Fruit fly (Drosophila melanogaster) whole organism, embryonic: ENCODE results near the gene MED14.

Experiments
- Antp ChIP-seq: fragments of 200-800 bp; sonication (Bioruptor generic); optimal IDR thresholded peaks from 3 replicates; lab custom pipeline; 2016; ENCODE audit warnings: missing biosample characterization, missing genetic modification characterization
- Blimp-1 ChIP-seq: fragments of 200-800 bp; sonication (Bioruptor generic); optimal IDR thresholded peaks from 3 replicates; lab custom pipeline; 2018; ENCODE audit warnings: missing biosample characterization, missing genetic modification characterization, mild to moderate bottlenecking, moderate library complexity, missing genetic modification reagents
- BtbVII ChIP-seq: fragments of 200-800 bp; sonication (Bioruptor generic); optimal IDR thresholded peaks from 3 replicates; lab custom pipeline; 2017; ENCODE audit warnings: missing biosample characterization, mild to moderate bottlenecking, missing genetic modification characterization
- CG10209 ChIP-seq: fragments of 200-800 bp; sonication (Bioruptor generic); optimal IDR thresholded peaks from 3 replicates; lab custom pipeline; 2017; ENCODE audit warnings: missing biosample characterization, mild to moderate bottlenecking, missing genetic modification characterization, missing genetic modification reagents
- CG10366 ChIP-seq: fragments of 200-800 bp; sonication (Bioruptor generic); IDR thresholded peaks from 2 replicates; pipeline ENCODE4 v1.3.6; 2022; ENCODE audit warnings: missing biosample characterization, missing genetic modification characterization
- CG10543 ChIP-seq: fragments of 200-800 bp; sonication (Bioruptor generic); optimal IDR thresholded peaks from 3 replicates; lab custom pipeline; 2017; ENCODE audit warnings: missing biosample characterization, mild to moderate bottlenecking, missing genetic modification characterization, moderate library complexity
- CG11085 ChIP-seq: fragments of 200-800 bp; sonication (Bioruptor generic); IDR thresholded peaks from 2 replicates; pipeline ENCODE4 v1.3.6; 2022; ENCODE audit warnings: missing biosample characterization, missing genetic modification characterization
- CG11695 ChIP-seq: fragments of 200-800 bp; sonication (Bioruptor generic); IDR thresholded peaks from 3 replicates; pipeline ENCODE4 v1.3.6; 2022; ENCODE audit warnings: missing biosample characterization, missing genetic modification characterization
- CG13296 ChIP-seq: fragments of 200-800 bp; sonication (Bioruptor generic); optimal IDR thresholded peaks from 3 replicates; lab custom pipeline; 2018; ENCODE audit warnings: missing biosample characterization, mild to moderate bottlenecking, missing genetic modification characterization
- CG14667 ChIP-seq: fragments of 200-800 bp; sonication (Bioruptor generic); IDR thresholded peaks from 2 replicates; pipeline ENCODE4 v1.3.6; 2022; ENCODE audit warnings: missing biosample characterization, missing genetic modification characterization
- CG1647 ChIP-seq: fragments of 200-800 bp; sonication (Bioruptor generic); optimal IDR thresholded peaks from 3 replicates; lab custom pipeline; 2016; ENCODE audit warnings: missing biosample characterization, missing genetic modification characterization
- CG17612 ChIP-seq: fragments of 200-800 bp; sonication (Bioruptor generic); IDR thresholded peaks from 2 replicates; pipeline ENCODE4 v1.3.6; 2022; ENCODE audit warnings: missing biosample characterization, missing genetic modification characterization
- CG17802 ChIP-seq: fragments of 200-800 bp; sonication (Bioruptor generic); optimal IDR thresholded peaks from 2 replicates; lab custom pipeline; 2018; ENCODE audit warnings: missing biosample characterization, mild to moderate bottlenecking, missing genetic modification characterization, moderate library complexity
- CG18599 ChIP-seq: fragments of 200-800 bp; sonication (Bioruptor generic); optimal IDR thresholded peaks from 3 replicates; lab custom pipeline; 2017; ENCODE audit warnings: missing biosample characterization, missing genetic modification characterization, mild to moderate bottlenecking, moderate library complexity, missing genetic modification reagents
- CG2199 ChIP-seq: fragments of 200-800 bp; sonication (Bioruptor generic); IDR thresholded peaks from 3 replicates; pipeline ENCODE4 v1.3.6; 2022; ENCODE audit warnings: missing biosample characterization, missing genetic modification characterization
- CG34224 ChIP-seq: fragments of 200-800 bp; sonication (Bioruptor generic); IDR thresholded peaks from 3 replicates; pipeline ENCODE4 v1.3.6; 2022; ENCODE audit warnings: missing biosample characterization, missing genetic modification characterization; ENCODE audit not compliant: partially characterized antibody
- CG34376 ChIP-seq: fragments of 200-800 bp; sonication (Bioruptor generic); optimal IDR thresholded peaks from 2 replicates; lab custom pipeline; 2018; ENCODE audit warnings: missing biosample characterization, mild to moderate bottlenecking, missing genetic modification characterization
- CG4328 ChIP-seq: fragments of 200-800 bp; sonication (Bioruptor generic); optimal IDR thresholded peaks from 3 replicates; lab custom pipeline; 2017; ENCODE audit warnings: missing biosample characterization, missing genetic modification reagents, missing genetic modification characterization
- CG4730 ChIP-seq: fragments of 200-800 bp; sonication (Bioruptor generic); IDR thresholded peaks from 2 replicates; pipeline ENCODE4 v1.3.6; 2022; ENCODE audit warnings: missing biosample characterization, missing genetic modification characterization
- CG7357 ChIP-seq: fragments of 200-800 bp; sonication (Bioruptor generic); IDR thresholded peaks from 3 replicates; pipeline ENCODE4 v1.3.6; 2022; ENCODE audit warnings: missing biosample characterization, missing genetic modification characterization
- CG7987 ChIP-seq: fragments of 200-800 bp; sonication (Bioruptor generic); optimal IDR thresholded peaks from 2 replicates; lab custom pipeline; 2018; ENCODE audit warnings: missing biosample characterization, mild to moderate bottlenecking, missing genetic modification characterization, moderate library complexity
- CG8388 ChIP-seq: fragments of 200-800 bp; sonication (Bioruptor generic); optimal IDR thresholded peaks from 2 replicates; lab custom pipeline; 2019; ENCODE audit warnings: missing biosample characterization, mild to moderate bottlenecking, missing genetic modification characterization, moderate library complexity
- Drgx ChIP-seq: fragments of 200-800 bp; sonication (Bioruptor generic); IDR thresholded peaks from 2 replicates; pipeline ENCODE4 v1.3.6; 2022; ENCODE audit warnings: missing biosample characterization, missing genetic modification characterization
- HLH4C ChIP-seq: fragments of 200-800 bp; sonication (Bioruptor generic); IDR thresholded peaks from 3 replicates; pipeline ENCODE4 v1.3.6; 2022; ENCODE audit warnings: missing biosample characterization, missing genetic modification characterization; ENCODE audit not compliant: partially characterized antibody
- Hr3 ChIP-seq: fragments of 200-800 bp; sonication (Bioruptor generic); optimal IDR thresholded peaks from 3 replicates; lab custom pipeline; 2016; ENCODE audit warnings: missing biosample characterization, missing genetic modification characterization
- Hr51 ChIP-seq, 2 experiments: fragments of 200-800 bp; sonication (Bioruptor generic); optimal IDR thresholded peaks; 2 replicates in 1 of 2; 3 replicates in 1 of 2; lab custom pipeline; 2016 to 2018; ENCODE audit warnings: missing biosample characterization in 2 of 2, missing genetic modification characterization in 2 of 2, mild to moderate bottlenecking in 1 of 2, moderate library complexity in 1 of 2
- Pdp1 ChIP-seq, 2 experiments: fragments of 200-800 bp; sonication (Bioruptor generic); optimal IDR thresholded peaks; 3 replicates each; lab custom pipeline; 2016; ENCODE audit warnings: missing biosample characterization in 2 of 2, missing genetic modification characterization in 2 of 2, mild to moderate bottlenecking in 1 of 2, moderate library complexity in 1 of 2
- Ptx1 ChIP-seq: fragments of 200-800 bp; sonication (Bioruptor generic); IDR thresholded peaks from 2 replicates; pipeline ENCODE4 v1.3.6; 2022; ENCODE audit warnings: missing biosample characterization, missing genetic modification characterization
- Sry-β ChIP-seq: fragments of 200-800 bp; sonication (Bioruptor generic); optimal IDR thresholded peaks from 2 replicates; lab custom pipeline; 2018; ENCODE audit warnings: missing biosample characterization, mild to moderate bottlenecking, missing genetic modification characterization, moderate library complexity
- Ssrp ChIP-seq: fragments of 200-800 bp; sonication (Bioruptor generic); optimal IDR thresholded peaks from 2 replicates; lab custom pipeline; 2018; ENCODE audit warnings: missing biosample characterization, mild to moderate bottlenecking, missing genetic modification characterization, moderate library complexity
- Xbp1 ChIP-seq: fragments of 200-800 bp; sonication (Bioruptor generic); optimal IDR thresholded peaks from 3 replicates; lab custom pipeline; 2016; ENCODE audit warnings: missing biosample characterization, mild to moderate bottlenecking, missing genetic modification characterization
- abd-A ChIP-seq: fragments of 200-800 bp; sonication (Bioruptor generic); optimal IDR thresholded peaks from 3 replicates; lab custom pipeline; 2019; ENCODE audit warnings: missing biosample characterization, mild to moderate bottlenecking, missing genetic modification characterization, moderate library complexity
- bcd ChIP-seq: fragments of 200-800 bp; sonication (Bioruptor generic); optimal IDR thresholded peaks from 2 replicates; lab custom pipeline; 2017; ENCODE audit warnings: missing biosample characterization, mild to moderate bottlenecking, missing genetic modification characterization
- cato ChIP-seq: fragments of 200-800 bp; sonication (Bioruptor generic); optimal IDR thresholded peaks from 2 replicates; lab custom pipeline; 2016; ENCODE audit warnings: missing biosample characterization, missing genetic modification characterization, borderline replicate concordance
- chinmo ChIP-seq: fragments of 200-800 bp; sonication (Bioruptor generic); IDR thresholded peaks from 4 replicates; pipeline ENCODE4 v1.3.6; 2022; ENCODE audit warnings: missing biosample characterization, missing genetic modification characterization; ENCODE audit not compliant: partially characterized antibody
- dysf ChIP-seq: fragments of 200-800 bp; sonication (Bioruptor generic); IDR thresholded peaks from 3 replicates; pipeline ENCODE4 v1.3.6; 2022; ENCODE audit warnings: missing biosample characterization, missing genetic modification characterization
- fd96Cb ChIP-seq: fragments of 200-800 bp; sonication (Bioruptor generic); optimal IDR thresholded peaks from 2 replicates; lab custom pipeline; 2018; ENCODE audit warnings: missing biosample characterization, mild to moderate bottlenecking, missing genetic modification characterization, moderate library complexity
- gsb ChIP-seq: fragments of 200-800 bp; sonication (Bioruptor generic); IDR thresholded peaks from 2 replicates; pipeline ENCODE4 v1.3.6; 2022; ENCODE audit warnings: missing biosample characterization, missing genetic modification characterization
- lola ChIP-seq, 3 experiments: fragments of >200 bp in 2 of 3; fragments of 200-800 bp in 1 of 3; sonication (Bioruptor generic) in 1 of 3; optimal IDR thresholded peaks; 2 replicates each; lab custom pipeline; 2017 to 2019; ENCODE audit warnings: missing biosample characterization in 3 of 3, missing genetic modification characterization in 3 of 3, mild to moderate bottlenecking in 1 of 3, moderate library complexity in 1 of 3
- pho ChIP-seq: fragments of 200-800 bp; sonication (Bioruptor generic); optimal IDR thresholded peaks from 2 replicates; lab custom pipeline; 2016; ENCODE audit warnings: missing biosample characterization, missing genetic modification characterization
- pros ChIP-seq: fragments of 200-800 bp; sonication (Bioruptor generic); optimal IDR thresholded peaks from 3 replicates; lab custom pipeline; 2019; ENCODE audit warnings: missing biosample characterization, mild to moderate bottlenecking, missing genetic modification characterization, moderate library complexity
- pzg ChIP-seq: fragments of 200-800 bp; sonication (Bioruptor generic); optimal IDR thresholded peaks from 3 replicates; lab custom pipeline; 2018; ENCODE audit warnings: missing biosample characterization, mild to moderate bottlenecking, missing genetic modification characterization, moderate library complexity
- ranshi ChIP-seq: fragments of 200-800 bp; sonication (Bioruptor generic); IDR thresholded peaks from 2 replicates; pipeline ENCODE4 v1.3.6; 2022; ENCODE audit warnings: missing biosample characterization, missing genetic modification characterization
- shn ChIP-seq: fragments of 200-800 bp; sonication (Bioruptor generic); optimal IDR thresholded peaks from 3 replicates; lab custom pipeline; 2016; ENCODE audit warnings: missing biosample characterization, missing genetic modification characterization
- wdn ChIP-seq: fragments of 200-800 bp; sonication (Bioruptor generic); IDR thresholded peaks from 2 replicates; pipeline ENCODE4 v1.3.6; 2022; ENCODE audit warnings: missing biosample characterization, missing genetic modification characterization
- zf30C ChIP-seq: fragments of 200-800 bp; sonication (Bioruptor generic); optimal IDR thresholded peaks from 3 replicates; lab custom pipeline; 2018; ENCODE audit warnings: missing biosample characterization, mild to moderate bottlenecking, missing genetic modification characterization

The MED14 gene

dm6 chr3L:626498-627369, 33.7 kb downstream of the MED14 start (continued):
- TF ChIP-seq CG17802 (peak; percentile 4), pzg (GFP tag; lab: Kevin White, UChicago) (no peak), CG10543 (GFP tag; lab: Kevin White, UChicago) (peak; percentile 82), Xbp1 (peak; percentile 41), cato (no peak), CG11695 (GFP tag; lab: Robert Waterston, UW) (no peak), dysf (GFP tag; lab: Robert Waterston, UW) (peak; percentile 65; the same call in 1 of the 3 replicates), gsb (peak; percentile 55; the same call in 1 of the 2 replicates), Drgx (peak; percentile 87), ranshi (GFP tag; lab: Robert Waterston, UW) (peak; percentile 47; the same call in 1 of the 2 replicates), CG14667 (peak; percentile 59), Ptx1 (GFP tag; lab: Robert Waterston, UW) (peak; percentile 61), Blimp-1 (GFP tag; lab: Kevin White, UChicago) (no peak), CG17612 (GFP tag; lab: Robert Waterston, UW) (peak; percentile 37; the same call in 1 of the 2 replicates), fd96Cb (tag; lab: Kevin White, UChicago) (peak; percentile 39), shn (GFP tag; lab: Kevin White, UChicago) (peak; percentile 4), Pdp1 (GFP tag; optimal IDR thresholded peaks at IDR 0.05; lab: Kevin White, UChicago) (peak; percentile 27 to 87), bcd (GFP tag; lab: Kevin White, UChicago) (peak; percentile 52), CG10209 (peak; percentile 14), CG7987 (no peak), abd-A (peak; percentile 64), Ssrp (tag; lab: Kevin White, UChicago) (peak; percentile 45), Sry-β (GFP tag; lab: Kevin White, UChicago) (no peak), CG11085 (GFP tag; lab: Robert Waterston, UW) (peak; percentile 42; the same call in 1 of the 2 replicates), CG8388 (GFP tag; lab: Kevin White, UChicago) (peak; percentile 16), wdn (peak; percentile 38; the same call in 1 of the 2 replicates), CG4730 (GFP tag; lab: Robert Waterston, UW) (peak; percentile 34; the same call in 1 of the 2 replicates), HLH4C (no peak), lola (GFP tag; optimal IDR thresholded peaks at IDR 0.05; lab: Kevin White, UChicago) (peak in 2 of 3 experiments; percentile 15 to 56), CG4328 (GFP tag; lab: Kevin White, UChicago) (no peak), Antp (GFP tag; lab: Kevin White, UChicago) (peak; percentile 16), BtbVII (GFP tag; lab: Kevin White, UChicago) (peak; percentile 52), Hr3 (peak; percentile 30), CG7357 (GFP tag; lab: Robert Waterston, UW) (peak; percentile 44; the same call in 1 of the 3 replicates), CG34376 (GFP tag; lab: Kevin White, UChicago) (peak; percentile 65), chinmo (GFP tag; lab: Robert Waterston, UW) (peak; percentile 82; the same call in 1 of the 4 replicates), zf30C (GFP tag; lab: Kevin White, UChicago) (peak; percentile 89), Hr51 (GFP tag; optimal IDR thresholded peaks at IDR 0.05; lab: Kevin White, UChicago) (peak; percentile 15 to 37), pho (GFP tag; lab: Kevin White, UChicago) (no peak), CG10366 (GFP tag; lab: Robert Waterston, UW) (peak; percentile 49), CG34224 (no peak; the same call in 2 of the 3 replicates), pros (GFP tag; lab: Kevin White, UChicago) (peak; percentile 35), CG13296 (GFP tag; lab: Kevin White, UChicago) (no peak), CG18599 (peak; percentile 34), CG1647 (GFP tag; lab: Kevin White, UChicago) (peak; percentile 13), CG2199 (GFP tag; lab: Robert Waterston, UW) (peak; percentile 66; the same call in 1 of the 3 replicates)
